1 fruit fly cellular context compared by ENCODE assay signal in genomic region chr3L:5838295-5838694, dm6.
TF ChIP-seq lines count a peak whose summit lies in the region.

No protein-coding gene starts in this region.

TF ChIP-seq in whole organism, embryonic, 481 proteins besides CTCF, POLR2A, EP300 and RAD21 (continued from another document and continues in another):
- TF ChIP-seq jigr1 (GFP tag; IDR thresholded peaks at IDR 0.05; lab: Robert Waterston, UW) (no peak), CG7357 (GFP tag; IDR thresholded peaks at IDR 0.05; lab: Robert Waterston, UW) (0 out of 3 replicates have a peak, but pooled peaks have one; percentile 24), CG17829 (tag; optimal IDR thresholded peaks at IDR 0.05; lab: Kevin White, UChicago) (no peak), CG6854 (GFP tag; optimal IDR thresholded peaks at IDR 0.05; lab: Kevin White, UChicago) (no peak), CG1603 (tag; optimal IDR thresholded peaks at IDR 0.05; lab: Kevin White, UChicago) (no peak), org-1 (GFP tag; optimal IDR thresholded peaks at IDR 0.05; lab: Kevin White, UChicago) (no peak), wdn (GFP tag; IDR thresholded peaks at IDR 0.05; lab: Robert Waterston, UW) (no peak), CG15696 (tag; optimal IDR thresholded peaks at IDR 0.05; lab: Kevin White, UChicago) (no peak), CG6765 (GFP tag; optimal IDR thresholded peaks at IDR 0.05; lab: Kevin White, UChicago) (no peak), tup (GFP tag; optimal IDR thresholded peaks at IDR 0.05; lab: Kevin White, UChicago) (no peak), cato (GFP tag; optimal IDR thresholded peaks at IDR 0.05; lab: Kevin White, UChicago; ENCODE audit: borderline replicate concordance) (no peak), sd (tag; optimal IDR thresholded peaks at IDR 0.05; lab: Kevin White, UChicago) (peak; percentile 39), HLH3B (GFP tag; IDR thresholded peaks at IDR 0.05; lab: Robert Waterston, UW) (no peak), CG31365 (tag; optimal IDR thresholded peaks at IDR 0.05; lab: Kevin White, UChicago) (no peak), Hsf (GFP tag; optimal IDR thresholded peaks at IDR 0.05; lab: Kevin White, UChicago) (no peak), CG3065 (GFP tag; optimal IDR thresholded peaks at IDR 0.05; lab: Kevin White, UChicago) (no peak), Atf3 (GFP tag; optimal IDR thresholded peaks at IDR 0.05; lab: Kevin White, UChicago) (no peak), gfzf (GFP tag; optimal IDR thresholded peaks at IDR 0.05; lab: Kevin White, UChicago) (no peak), B-H1 (GFP tag; IDR thresholded peaks at IDR 0.05; lab: Robert Waterston, UW) (no peak), Dbx (GFP tag; IDR thresholded peaks at IDR 0.05; lab: Robert Waterston, UW) (no peak), CG12659 (GFP tag; optimal IDR thresholded peaks at IDR 0.05; lab: Kevin White, UChicago) (no peak), CG5245 (GFP tag; optimal IDR thresholded peaks at IDR 0.05; lab: Kevin White, UChicago) (no peak), al (GFP tag; IDR thresholded peaks at IDR 0.05; lab: Robert Waterston, UW) (no peak), CG11456 (GFP tag; IDR thresholded peaks at IDR 0.05; lab: Robert Waterston, UW) (no peak), Jarid2 (GFP tag; optimal IDR thresholded peaks at IDR 0.05; lab: Kevin White, UChicago) (no peak), CG30431 (GFP tag; optimal IDR thresholded peaks at IDR 0.05; lab: Kevin White, UChicago) (no peak), CG17359 (tag; optimal IDR thresholded peaks at IDR 0.05; lab: Kevin White, UChicago) (no peak), ssp (GFP tag; IDR thresholded peaks at IDR 0.05; lab: Robert Waterston, UW) (no peak), mam (GFP tag; optimal IDR thresholded peaks at IDR 0.05; lab: Kevin White, UChicago) (no peak), CG10209 (GFP tag; optimal IDR thresholded peaks at IDR 0.05; lab: Kevin White, UChicago) (no peak), nerfin-1 (tag; optimal IDR thresholded peaks at IDR 0.05; lab: Kevin White, UChicago) (no peak), Hr3 (GFP tag; optimal IDR thresholded peaks at IDR 0.05; lab: Kevin White, UChicago) (no peak), CG5180 (GFP tag; optimal IDR thresholded peaks at IDR 0.05; lab: Kevin White, UChicago) (no peak), Usf (GFP tag; optimal IDR thresholded peaks at IDR 0.05; lab: Kevin White, UChicago) (no peak), CG8765 (GFP tag; IDR thresholded peaks at IDR 0.05; lab: Robert Waterston, UW) (no peak), CG7271 (tag; optimal IDR thresholded peaks at IDR 0.05; lab: Kevin White, UChicago) (no peak), wor (GFP tag; IDR thresholded peaks at IDR 0.05; lab: Robert Waterston, UW) (no peak), mirr (GFP tag; optimal IDR thresholded peaks at IDR 0.05; lab: Kevin White, UChicago) (no peak), sisA (GFP tag; IDR thresholded peaks at IDR 0.05; lab: Robert Waterston, UW) (no peak), CG14710 (tag; optimal IDR thresholded peaks at IDR 0.05; lab: Kevin White, UChicago) (no peak), CG1832 (GFP tag; optimal IDR thresholded peaks at IDR 0.05; lab: Kevin White, UChicago) (no peak), CG11093 (GFP tag; IDR thresholded peaks at IDR 0.05; lab: Robert Waterston, UW) (no peak), CG7987 (GFP tag; optimal IDR thresholded peaks at IDR 0.05; lab: Kevin White, UChicago) (no peak), Nf-YB (GFP tag; optimal IDR thresholded peaks at IDR 0.05; lab: Kevin White, UChicago) (no peak), CG17612 (GFP tag; IDR thresholded peaks at IDR 0.05; lab: Robert Waterston, UW) (no peak), CG10274 (GFP tag; optimal IDR thresholded peaks at IDR 0.05; lab: Kevin White, UChicago) (no peak), Nf-YA (GFP tag; IDR thresholded peaks at IDR 0.05; lab: Robert Waterston, UW) (no peak), CG8388 (GFP tag; optimal IDR thresholded peaks at IDR 0.05; lab: Kevin White, UChicago) (no peak), emc (GFP tag; optimal IDR thresholded peaks at IDR 0.05; lab: Kevin White, UChicago) (no peak), tgo (GFP tag; IDR thresholded peaks at IDR 0.05; lab: Robert Waterston, UW) (0 out of 3 replicates have a peak, but pooled peaks have one; percentile 14), CG14860 (GFP tag; IDR thresholded peaks at IDR 0.05; lab: Robert Waterston, UW; ENCODE audit: partially characterized antibody) (no peak), Hand (GFP tag; optimal IDR thresholded peaks at IDR 0.05; lab: Kevin White, UChicago) (no peak), Gug (GFP tag; IDR thresholded peaks at IDR 0.05; lab: Robert Waterston, UW) (0 out of 4 replicates have a peak, but pooled peaks have one; percentile 12), CG31224 (GFP tag; IDR thresholded peaks at IDR 0.05; lab: Robert Waterston, UW) (no peak), fd3F (GFP tag; optimal IDR thresholded peaks at IDR 0.05; lab: Kevin White, UChicago) (no peak), Sry-β (GFP tag; optimal IDR thresholded peaks at IDR 0.05; lab: Kevin White, UChicago) (no peak), nmo (GFP tag; optimal IDR thresholded peaks at IDR 0.05; lab: Kevin White, UChicago) (peak; percentile 5), CG18619 (GFP tag; optimal IDR thresholded peaks at IDR 0.05; lab: Kevin White, UChicago) (no peak), HLHmδ (GFP tag; optimal IDR thresholded peaks at IDR 0.05; lab: Kevin White, UChicago) (no peak), TFAM (GFP tag; optimal IDR thresholded peaks at IDR 0.05; lab: Kevin White, UChicago) (no peak), CG16779 (GFP tag; IDR thresholded peaks at IDR 0.05; lab: Robert Waterston, UW) (no peak), H2.0 (GFP tag; IDR thresholded peaks at IDR 0.05; lab: Robert Waterston, UW) (no peak), CG11504 (tag; optimal IDR thresholded peaks at IDR 0.05; lab: Kevin White, UChicago) (peak; percentile 51), CG42726 (GFP tag; IDR thresholded peaks at IDR 0.05; lab: Robert Waterston, UW; ENCODE audit: partially characterized antibody) (no peak), dysf (GFP tag; IDR thresholded peaks at IDR 0.05; lab: Robert Waterston, UW) (peak; percentile 29; the same call in 1 of the 3 replicates), br (optimal IDR thresholded peaks at IDR 0.05; lab: Kevin White, UChicago) (no peak), CG2120 (GFP tag; optimal IDR thresholded peaks at IDR 0.05; lab: Kevin White, UChicago) (peak; percentile 14), Med (GFP tag; lab: Kevin White, UChicago) (peak; percentile 65), sima (GFP tag; optimal IDR thresholded peaks at IDR 0.05; lab: Kevin White, UChicago) (no peak), Pdp1 (GFP tag; optimal IDR thresholded peaks at IDR 0.05; lab: Kevin White, UChicago) (no peak), CG2678 (tag; optimal IDR thresholded peaks at IDR 0.05; lab: Kevin White, UChicago) (peak; percentile 30), crol (GFP tag; IDR thresholded peaks at IDR 0.05; lab: Robert Waterston, UW) (no peak), Fer1 (GFP tag; optimal IDR thresholded peaks at IDR 0.05; lab: Kevin White, UChicago) (no peak), vfl (GFP tag; optimal IDR thresholded peaks at IDR 0.05; lab: Kevin White, UChicago) (no peak), Adf1 (GFP tag; IDR thresholded peaks at IDR 0.05; lab: Robert Waterston, UW) (no peak), ranshi (GFP tag; IDR thresholded peaks at IDR 0.05; lab: Robert Waterston, UW) (peak; percentile 34; the same call in 1 of the 2 replicates), Hr78 (GFP tag; optimal IDR thresholded peaks at IDR 0.05; lab: Kevin White, UChicago) (no peak), lbe (GFP tag; optimal IDR thresholded peaks at IDR 0.05; lab: Kevin White, UChicago) (no peak), CG6254 (GFP tag; optimal IDR thresholded peaks at IDR 0.05; lab: Kevin White, UChicago) (no peak), trh (GFP tag; optimal IDR thresholded peaks at IDR 0.05; lab: Kevin White, UChicago) (no peak), CG15269 (tag; optimal IDR thresholded peaks at IDR 0.05; lab: Kevin White, UChicago) (peak; percentile 17), seq (GFP tag; IDR thresholded peaks at IDR 0.05; lab: Robert Waterston, UW) (no peak), CG10147 (GFP tag; optimal IDR thresholded peaks at IDR 0.05; lab: Kevin White, UChicago) (no peak), CG16863 (GFP tag; optimal IDR thresholded peaks at IDR 0.05; lab: Kevin White, UChicago) (no peak), unc-4 (GFP tag; IDR thresholded peaks at IDR 0.05; lab: Robert Waterston, UW; ENCODE audit: partially characterized antibody) (no peak), Oaz (GFP tag; IDR thresholded peaks at IDR 0.05; lab: Robert Waterston, UW) (no peak), sqz (GFP tag; optimal IDR thresholded peaks at IDR 0.05; lab: Kevin White, UChicago) (no peak), fru (optimal IDR thresholded peaks at IDR 0.05; lab: Kevin White, UChicago) (no peak), CG9437 (GFP tag; optimal IDR thresholded peaks at IDR 0.05; lab: Kevin White, UChicago) (no peak), CG32532 (GFP tag; IDR thresholded peaks at IDR 0.05; lab: Robert Waterston, UW) (peak; percentile 44; the same call in 1 of the 2 replicates), CG1233 (GFP tag; optimal IDR thresholded peaks at IDR 0.05; lab: Kevin White, UChicago) (no peak), sens (GFP tag; lab: Kevin White, UChicago) (peak; percentile 78), lov (optimal IDR thresholded peaks at IDR 0.05; lab: Kevin White, UChicago) (no peak), lov (GFP tag; IDR thresholded peaks at IDR 0.05; lab: Robert Waterston, UW) (no peak), Drgx (GFP tag; IDR thresholded peaks at IDR 0.05; lab: Robert Waterston, UW) (no peak), D19A (tag; optimal IDR thresholded peaks at IDR 0.05; lab: Kevin White, UChicago) (peak; percentile 7), CG16815 (GFP tag; optimal IDR thresholded peaks at IDR 0.05; lab: Kevin White, UChicago) (no peak), Mrtf (GFP tag; IDR thresholded peaks at IDR 0.05; lab: Robert Waterston, UW) (no peak), Rx (GFP tag; IDR thresholded peaks at IDR 0.05; lab: Robert Waterston, UW) (no peak), slbo (GFP tag; IDR thresholded peaks at IDR 0.05; lab: Robert Waterston, UW) (peak; percentile 20; the same call in 1 of the 2 replicates), CG12236 (GFP tag; optimal IDR thresholded peaks at IDR 0.05; lab: Kevin White, UChicago) (no peak), CG8290 (GFP tag; optimal IDR thresholded peaks at IDR 0.05; lab: Kevin White, UChicago) (no peak), CG8290 (tag; optimal IDR thresholded peaks at IDR 0.05; lab: Kevin White, UChicago) (no peak), CG14441 (GFP tag; IDR thresholded peaks at IDR 0.05; lab: Robert Waterston, UW) (0 out of 2 replicates have a peak, but pooled peaks have one; percentile 17), Ssrp (tag; optimal IDR thresholded peaks at IDR 0.05; lab: Kevin White, UChicago) (peak; percentile 12), CG7556 (GFP tag; optimal IDR thresholded peaks at IDR 0.05; lab: Kevin White, UChicago) (no peak), sr (GFP tag; IDR thresholded peaks at IDR 0.05; lab: Robert Waterston, UW) (no peak), CG18262 (tag; optimal IDR thresholded peaks at IDR 0.05; lab: Kevin White, UChicago) (no peak), CG10321 (GFP tag; IDR thresholded peaks at IDR 0.05; lab: Robert Waterston, UW) (no peak), gem (tag; optimal IDR thresholded peaks at IDR 0.05; lab: Kevin White, UChicago) (peak; percentile 8), Dad (GFP tag; optimal IDR thresholded peaks at IDR 0.05; lab: Kevin White, UChicago) (no peak), B-H2 (GFP tag; optimal IDR thresholded peaks at IDR 0.05; lab: Kevin White, UChicago) (no peak), yki (optimal IDR thresholded peaks at IDR 0.05; lab: Kevin White, UChicago) (no peak), CG14965 (GFP tag; optimal IDR thresholded peaks at IDR 0.05; lab: Kevin White, UChicago; ENCODE audit: borderline replicate concordance) (no peak), BtbVII (GFP tag; optimal IDR thresholded peaks at IDR 0.05; lab: Kevin White, UChicago) (no peak), dan (GFP tag; IDR thresholded peaks at IDR 0.05; lab: Robert Waterston, UW) (no peak), CoRest (tag; optimal IDR thresholded peaks at IDR 0.05; lab: Kevin White, UChicago) (peak; percentile 10), CG8089 (GFP tag; optimal IDR thresholded peaks at IDR 0.05; lab: Kevin White, UChicago) (no peak), stc (GFP tag; IDR thresholded peaks at IDR 0.05; lab: Robert Waterston, UW) (no peak), ken (GFP tag; IDR thresholded peaks at IDR 0.05; lab: Robert Waterston, UW) (no peak; the same call in 2 of the 3 replicates), D (optimal IDR thresholded peaks at IDR 0.05; lab: Kevin White, UChicago) (no peak), D (GFP tag; optimal IDR thresholded peaks at IDR 0.05; lab: Kevin White, UChicago) (no peak), tio (GFP tag; optimal IDR thresholded peaks at IDR 0.05; lab: Kevin White, UChicago) (no peak), nom (GFP tag; optimal IDR thresholded peaks at IDR 0.05; lab: Kevin White, UChicago) (no peak), zfh2 (GFP tag; optimal IDR thresholded peaks at IDR 0.05; lab: Kevin White, UChicago) (no peak), kah (GFP tag; optimal IDR thresholded peaks at IDR 0.05; lab: Kevin White, UChicago) (no peak), CG14014 (GFP tag; IDR thresholded peaks at IDR 0.05; lab: Robert Waterston, UW) (no peak), chinmo (GFP tag; IDR thresholded peaks at IDR 0.05; lab: Robert Waterston, UW; ENCODE audit: partially characterized antibody) (no peak), CHES-1-like (GFP tag; optimal IDR thresholded peaks at IDR 0.05; lab: Kevin White, UChicago) (no peak), CG5953 (GFP tag; IDR thresholded peaks at IDR 0.05; lab: Robert Waterston, UW) (no peak), slou (GFP tag; optimal IDR thresholded peaks at IDR 0.05; lab: Kevin White, UChicago) (no peak), pita (GFP tag; optimal IDR thresholded peaks at IDR 0.05; lab: Kevin White, UChicago) (no peak), Oli (tag; optimal IDR thresholded peaks at IDR 0.05; lab: Kevin White, UChicago) (no peak), gcm (GFP tag; optimal IDR thresholded peaks at IDR 0.05; lab: Kevin White, UChicago) (no peak), MBD-R2 (GFP tag; IDR thresholded peaks at IDR 0.05; lab: Robert Waterston, UW) (no peak), dati (GFP tag; IDR thresholded peaks at IDR 0.05; lab: Robert Waterston, UW) (no peak), Six4 (GFP tag; optimal IDR thresholded peaks at IDR 0.05; lab: Kevin White, UChicago) (no peak), hb (GFP tag; IDR thresholded peaks at IDR 0.05; lab: Robert Waterston, UW; ENCODE audit: partially characterized antibody) (no peak), CG34422 (GFP tag; IDR thresholded peaks at IDR 0.05; lab: Robert Waterston, UW) (no peak), Sry-δ (GFP tag; optimal IDR thresholded peaks at IDR 0.05; lab: Kevin White, UChicago) (no peak)
